Fruit fly (Drosophila melanogaster): ENCODE results near the gene CG9330.
A peak's percentile ranks its signal among the peaks of the same experiment; 100 is the strongest.

CG9330 gene

dm6 chr3L:19612172-19612571 lies 26.1 kb downstream of the CG9330 start, which contains the start of the genes Lon and PIG-F (continued):
- peak; percentile 78 for TF ChIP-seq CG15479 (GFP tag; optimal IDR thresholded peaks at IDR 0.05)
- no peak for TF ChIP-seq Trl (optimal IDR thresholded peaks at IDR 0.05)
- peak; percentile 98 for TF ChIP-seq Trl (GFP tag; optimal IDR thresholded peaks at IDR 0.05)
- TF ChIP-seq tna (GFP tag; IDR thresholded peaks at IDR 0.05; ENCODE audit: partially characterized antibody): no peak; the same call in 1 of the 2 replicates
- TF ChIP-seq gce (GFP tag; IDR thresholded peaks at IDR 0.05): peak; percentile 95
- peak; percentile 95 for TF ChIP-seq emc (GFP tag; optimal IDR thresholded peaks at IDR 0.05)
- TF ChIP-seq run (tag; optimal IDR thresholded peaks at IDR 0.05): peak; percentile 97
- peak; percentile 99 for TF ChIP-seq YL-1 (GFP tag; optimal IDR thresholded peaks at IDR 0.05)
- TF ChIP-seq Oaz (GFP tag; IDR thresholded peaks at IDR 0.05): peak; percentile 97
- TF ChIP-seq CG17328 (GFP tag; IDR thresholded peaks at IDR 0.05): peak; percentile 97
- peak; percentile 98 for TF ChIP-seq slp2 (GFP tag; optimal IDR thresholded peaks at IDR 0.05)
- peak; percentile 65 for TF ChIP-seq Sin3A (optimal IDR thresholded peaks at IDR 0.05)
- peak; percentile 97 for TF ChIP-seq CG17912 (GFP tag; optimal IDR thresholded peaks at IDR 0.05)
- peak; percentile 96 for TF ChIP-seq corto (GFP tag; optimal IDR thresholded peaks at IDR 0.05)
- TF ChIP-seq vfl (GFP tag; optimal IDR thresholded peaks at IDR 0.05): peak; percentile 99
- peak; percentile 94 for TF ChIP-seq eyg (GFP tag; optimal IDR thresholded peaks at IDR 0.05)
- peak; percentile 99 for TF ChIP-seq CG32767 (GFP tag; IDR thresholded peaks at IDR 0.05)
- peak; percentile 98 for TF ChIP-seq Spps (tag; optimal IDR thresholded peaks at IDR 0.05)
- TF ChIP-seq sisA (GFP tag; IDR thresholded peaks at IDR 0.05): peak; percentile 99
- peak; percentile 90 for TF ChIP-seq Myb (GFP tag; optimal IDR thresholded peaks at IDR 0.05)
- peak; percentile 99 for TF ChIP-seq CG4820 (GFP tag; optimal IDR thresholded peaks at IDR 0.05)
- peak; percentile 99 for TF ChIP-seq CG18599 (GFP tag; optimal IDR thresholded peaks at IDR 0.05)
- TF ChIP-seq slbo (GFP tag; IDR thresholded peaks at IDR 0.05): peak; percentile 99
- TF ChIP-seq gsb (GFP tag; IDR thresholded peaks at IDR 0.05): peak; percentile 96
- TF ChIP-seq CG13775 (GFP tag; optimal IDR thresholded peaks at IDR 0.05): peak; percentile 100
- peak; percentile 100 for TF ChIP-seq CG2678 (tag; optimal IDR thresholded peaks at IDR 0.05)
- TF ChIP-seq salm (tag; optimal IDR thresholded peaks at IDR 0.05): peak; percentile 98
- peak; percentile 88 for TF ChIP-seq Adf1 (GFP tag; IDR thresholded peaks at IDR 0.05)
- peak; percentile 84 for TF ChIP-seq CG7928 (GFP tag; optimal IDR thresholded peaks at IDR 0.05)
- TF ChIP-seq Elba2 (GFP tag; optimal IDR thresholded peaks at IDR 0.05): peak; percentile 97
- TF ChIP-seq dati (GFP tag; IDR thresholded peaks at IDR 0.05): peak; percentile 93
- TF ChIP-seq Ets65A (GFP tag): peak; percentile 100
- TF ChIP-seq Gug (GFP tag; IDR thresholded peaks at IDR 0.05): peak; percentile 98
- peak; percentile 96 for TF ChIP-seq CG9437 (GFP tag; optimal IDR thresholded peaks at IDR 0.05)
- peak; percentile 99 for TF ChIP-seq Fer1 (GFP tag; optimal IDR thresholded peaks at IDR 0.05)
- TF ChIP-seq CG2116 (GFP tag; optimal IDR thresholded peaks at IDR 0.05): peak; percentile 92
- peak; percentile 97 for TF ChIP-seq Side (GFP tag; optimal IDR thresholded peaks at IDR 0.05)
- TF ChIP-seq ken (GFP tag; IDR thresholded peaks at IDR 0.05): peak; percentile 98
- TF ChIP-seq D (optimal IDR thresholded peaks at IDR 0.05): no peak
- TF ChIP-seq D (GFP tag; optimal IDR thresholded peaks at IDR 0.05): peak; percentile 99
- TF ChIP-seq Lim3 (GFP tag; IDR thresholded peaks at IDR 0.05): peak; percentile 93
- peak; percentile 97 for TF ChIP-seq CG2889 (GFP tag; IDR thresholded peaks at IDR 0.05)
- TF ChIP-seq CG18262 (tag; optimal IDR thresholded peaks at IDR 0.05): peak; percentile 99
- peak; percentile 99 for TF ChIP-seq CG34422 (GFP tag; IDR thresholded peaks at IDR 0.05)
- TF ChIP-seq sr (GFP tag; IDR thresholded peaks at IDR 0.05): peak; percentile 83; the same call in 2 of the 3 replicates
- TF ChIP-seq CG31388 (GFP tag; optimal IDR thresholded peaks at IDR 0.05): peak; percentile 98
- peak in 1 of 2 experiments; percentile 85 for TF ChIP-seq Dfd (GFP tag; optimal IDR thresholded peaks at IDR 0.05)
- peak; percentile 97 for TF ChIP-seq CG7786 (GFP tag; optimal IDR thresholded peaks at IDR 0.05)
- peak; percentile 98 for TF ChIP-seq E2f1 (GFP tag; IDR thresholded peaks at IDR 0.05)
- peak; percentile 93 for TF ChIP-seq exex (tag; optimal IDR thresholded peaks at IDR 0.05)
- TF ChIP-seq repo (GFP tag; optimal IDR thresholded peaks at IDR 0.05): peak; percentile 97
- TF ChIP-seq CG9727 (GFP tag; optimal IDR thresholded peaks at IDR 0.05): peak; percentile 99
- peak; percentile 98 for TF ChIP-seq CG15601 (tag; optimal IDR thresholded peaks at IDR 0.05)
